Fruit fly (Drosophila melanogaster) whole organism, embryonic: ENCODE data around the gene E2f2.
A peak's percentile ranks its signal among the peaks of the same experiment; 100 is the strongest.

ENCODE experiments used
- Atf-2 ChIP-seq: fragments of 200-800 bp; sonication (Bioruptor generic); optimal IDR thresholded peaks from 2 replicates; lab custom pipeline; 2016; ENCODE audit warnings: missing biosample characterization, missing genetic modification characterization
- BEAF-32 ChIP-seq: fragments of 200-800 bp; sonication (Bioruptor generic); optimal IDR thresholded peaks from 3 replicates; lab custom pipeline; 2017; ENCODE audit warnings: missing biosample characterization, missing genetic modification characterization, mild to moderate bottlenecking, moderate library complexity, missing genetic modification reagents
- CG1024 ChIP-seq: fragments of 200-800 bp; sonication (Bioruptor generic); IDR thresholded peaks from 2 replicates; pipeline ENCODE4 v1.3.6; 2022; ENCODE audit warnings: missing biosample characterization, missing genetic modification characterization
- CG10462 ChIP-seq: fragments of 200-800 bp; sonication (Bioruptor generic); optimal IDR thresholded peaks from 2 replicates; lab custom pipeline; 2016; ENCODE audit warnings: missing biosample characterization, missing genetic modification characterization
- CG10543 ChIP-seq: fragments of 200-800 bp; sonication (Bioruptor generic); optimal IDR thresholded peaks from 3 replicates; lab custom pipeline; 2017; ENCODE audit warnings: missing biosample characterization, mild to moderate bottlenecking, missing genetic modification characterization, moderate library complexity
- CG11560 ChIP-seq: fragments of 200-800 bp; sonication (Bioruptor generic); IDR thresholded peaks from 3 replicates; pipeline ENCODE4 v1.3.6; 2022; ENCODE audit warnings: missing biosample characterization, missing genetic modification characterization
- CG12155 ChIP-seq: fragments of 200-800 bp; sonication (Bioruptor generic); optimal IDR thresholded peaks from 3 replicates; lab custom pipeline; 2016; ENCODE audit warnings: missing biosample characterization, missing genetic modification characterization
- CG12659 ChIP-seq: fragments of 200-800 bp; sonication (Bioruptor generic); optimal IDR thresholded peaks from 3 replicates; lab custom pipeline; 2017; ENCODE audit warnings: mild to moderate bottlenecking, missing biosample characterization, missing genetic modification reagents, missing genetic modification characterization
- CG12744 ChIP-seq: fragments of 200-800 bp; sonication (Bioruptor generic); optimal IDR thresholded peaks from 2 replicates; lab custom pipeline; 2016; ENCODE audit warnings: missing biosample characterization, missing genetic modification characterization
- CG12769 ChIP-seq: fragments of 200-800 bp; sonication (Bioruptor generic); optimal IDR thresholded peaks from 2 replicates; lab custom pipeline; 2019; ENCODE audit warnings: missing biosample characterization, mild to moderate bottlenecking, missing genetic modification characterization, moderate library complexity
- CG13123 ChIP-seq: fragments of 200-800 bp; sonication (Bioruptor generic); optimal IDR thresholded peaks from 2 replicates; lab custom pipeline; 2016; ENCODE audit warnings: missing biosample characterization, missing genetic modification characterization
- CG14050 ChIP-seq: fragments of 200-800 bp; sonication (Bioruptor generic); IDR thresholded peaks from 3 replicates; pipeline ENCODE4 v1.3.6; 2022; ENCODE audit warnings: missing biosample characterization, missing genetic modification characterization
- CG17385 ChIP-seq: fragments of 200-800 bp; sonication (Bioruptor generic); optimal IDR thresholded peaks from 3 replicates; lab custom pipeline; 2018; ENCODE audit warnings: missing biosample characterization, mild to moderate bottlenecking, missing genetic modification characterization
- CG30020 ChIP-seq: fragments of 200-800 bp; optimal IDR thresholded peaks from 2 replicates; lab custom pipeline; 2019; ENCODE audit warnings: missing biosample characterization, mild to moderate bottlenecking, missing genetic modification characterization, moderate library complexity
- CG3407 ChIP-seq: fragments of 200-800 bp; sonication (Bioruptor generic); optimal IDR thresholded peaks from 2 replicates; lab custom pipeline; 2018; ENCODE audit warnings: missing biosample characterization, mild to moderate bottlenecking, missing genetic modification characterization
- CG34376 ChIP-seq: fragments of 200-800 bp; sonication (Bioruptor generic); optimal IDR thresholded peaks from 2 replicates; lab custom pipeline; 2018; ENCODE audit warnings: missing biosample characterization, mild to moderate bottlenecking, missing genetic modification characterization
- CG4424 ChIP-seq: fragments of 200-800 bp; sonication (Bioruptor generic); optimal IDR thresholded peaks from 3 replicates; lab custom pipeline; 2016; ENCODE audit warnings: missing biosample characterization, missing genetic modification characterization
- CG6272 ChIP-seq: fragments of 200-800 bp; sonication (Bioruptor generic); IDR thresholded peaks from 2 replicates; pipeline ENCODE4 v1.3.6; 2022; ENCODE audit warnings: missing biosample characterization, missing genetic modification characterization
- CG6765 ChIP-seq: fragments of 200-800 bp; sonication (Bioruptor generic); optimal IDR thresholded peaks from 3 replicates; lab custom pipeline; 2017; ENCODE audit warnings: missing biosample characterization, mild to moderate bottlenecking, missing genetic modification characterization
- CG7357 ChIP-seq: fragments of 200-800 bp; sonication (Bioruptor generic); IDR thresholded peaks from 3 replicates; pipeline ENCODE4 v1.3.6; 2022; ENCODE audit warnings: missing biosample characterization, missing genetic modification characterization
- CG8359 ChIP-seq: fragments of 200-800 bp; sonication (Bioruptor generic); optimal IDR thresholded peaks from 2 replicates; lab custom pipeline; 2017; ENCODE audit warnings: missing biosample characterization, mild to moderate bottlenecking, missing genetic modification characterization, borderline replicate concordance
- CG9609 ChIP-seq: fragments of 200-800 bp; sonication (Bioruptor generic); optimal IDR thresholded peaks from 3 replicates; lab custom pipeline; 2016; ENCODE audit warnings: missing biosample characterization, missing genetic modification characterization
- CG9817 ChIP-seq: fragments of 200-800 bp; sonication (Bioruptor generic); optimal IDR thresholded peaks from 2 replicates; lab custom pipeline; 2018; ENCODE audit warnings: missing biosample characterization, mild to moderate bottlenecking, missing genetic modification characterization, moderate library complexity
- Camta ChIP-seq: fragments of 200-800 bp; sonication (Bioruptor generic); optimal IDR thresholded peaks from 2 replicates; lab custom pipeline; 2016; ENCODE audit warnings: missing biosample characterization, missing genetic modification characterization
- Doc2 ChIP-seq: fragments of 200-800 bp; sonication (Bioruptor generic); IDR thresholded peaks from 2 replicates; pipeline ENCODE4 v1.3.6; 2022; ENCODE audit warnings: missing biosample characterization, missing genetic modification characterization
- Gsc ChIP-seq: fragments of 200-800 bp; sonication (Bioruptor generic); IDR thresholded peaks from 2 replicates; pipeline ENCODE4 v1.3.6; 2022; ENCODE audit warnings: missing biosample characterization, missing genetic modification characterization
- Jarid2 ChIP-seq: fragments of 200-800 bp; sonication (Bioruptor generic); optimal IDR thresholded peaks from 3 replicates; lab custom pipeline; 2017; ENCODE audit warnings: mild to moderate bottlenecking, missing biosample characterization, missing genetic modification reagents, missing genetic modification characterization
- Med ChIP-seq: fragments of 200-800 bp; sonication (Bioruptor generic); peaks from one replicate; lab custom pipeline; 2016; ENCODE audit warnings: missing biosample characterization, missing genetic modification characterization, mild to moderate bottlenecking, inconsistent platforms, moderate library complexity
- NC2β ChIP-seq: fragments of 200-800 bp; sonication (Bioruptor generic); optimal IDR thresholded peaks from 2 replicates; lab custom pipeline; 2016; ENCODE audit warnings: missing biosample characterization, missing genetic modification characterization
- NFAT ChIP-seq: fragments of 200-800 bp; sonication (Bioruptor generic); IDR thresholded peaks from 2 replicates; pipeline ENCODE4 v1.3.6; 2022; ENCODE audit warnings: missing biosample characterization, missing genetic modification characterization
- Nf-YB ChIP-seq: fragments of 200-800 bp; sonication (Bioruptor generic); optimal IDR thresholded peaks from 3 replicates; lab custom pipeline; 2019; ENCODE audit warnings: missing biosample characterization, mild to moderate bottlenecking, missing genetic modification characterization, moderate library complexity
- Ravus ChIP-seq: fragments of 200-800 bp; sonication (Bioruptor generic); IDR thresholded peaks from 2 replicates; pipeline ENCODE4 v1.3.6; 2022; ENCODE audit warnings: missing biosample characterization, missing genetic modification characterization
- Ssrp ChIP-seq: fragments of 200-800 bp; sonication (Bioruptor generic); optimal IDR thresholded peaks from 2 replicates; lab custom pipeline; 2018; ENCODE audit warnings: missing biosample characterization, mild to moderate bottlenecking, missing genetic modification characterization, moderate library complexity
- bab2 ChIP-seq: fragments of 200-800 bp; sonication (Bioruptor generic); optimal IDR thresholded peaks from 2 replicates; lab custom pipeline; 2016; ENCODE audit warnings: missing biosample characterization, missing genetic modification characterization
- bsh ChIP-seq, 2 experiments: fragments of 200-800 bp; sonication (Bioruptor generic); optimal IDR thresholded peaks; 2 replicates each; lab custom pipeline; 2017 to 2018; ENCODE audit warnings: mild to moderate bottlenecking in 2 of 2, missing biosample characterization in 2 of 2, missing genetic modification characterization in 2 of 2, moderate library complexity in 1 of 2
- chn ChIP-seq: fragments of 200-800 bp; sonication (Bioruptor generic); optimal IDR thresholded peaks from 2 replicates; lab custom pipeline; 2016; ENCODE audit warnings: missing biosample characterization, missing genetic modification characterization
- crol ChIP-seq: fragments of 200-800 bp; sonication (Bioruptor generic); IDR thresholded peaks from 2 replicates; pipeline ENCODE4 v1.3.6; 2022; ENCODE audit warnings: missing biosample characterization, missing genetic modification characterization
- dati ChIP-seq: fragments of 200-800 bp; sonication (Bioruptor generic); IDR thresholded peaks from 2 replicates; pipeline ENCODE4 v1.3.6; 2022; ENCODE audit warnings: missing biosample characterization, missing genetic modification characterization
- h ChIP-seq: fragments of >200 bp; optimal IDR thresholded peaks from 2 replicates; lab custom pipeline; 2017
- hbn ChIP-seq: fragments of 200-800 bp; sonication (Bioruptor generic); IDR thresholded peaks from 2 replicates; pipeline ENCODE4 v1.3.6; 2022; ENCODE audit warnings: missing biosample characterization, missing genetic modification characterization; ENCODE audit not compliant: partially characterized antibody
- lbe ChIP-seq: fragments of 200-800 bp; sonication (Bioruptor generic); optimal IDR thresholded peaks from 2 replicates; lab custom pipeline; 2016; ENCODE audit warnings: missing biosample characterization, mild to moderate bottlenecking, missing genetic modification characterization
- pros ChIP-seq: fragments of 200-800 bp; sonication (Bioruptor generic); optimal IDR thresholded peaks from 3 replicates; lab custom pipeline; 2019; ENCODE audit warnings: missing biosample characterization, mild to moderate bottlenecking, missing genetic modification characterization, moderate library complexity
- sens-2 ChIP-seq: fragments of 200-800 bp; sonication (Bioruptor generic); IDR thresholded peaks from 2 replicates; pipeline ENCODE4 v1.3.6; 2022; ENCODE audit warnings: missing biosample characterization, missing genetic modification characterization
- sna ChIP-seq: fragments of 200-800 bp; sonication (Bioruptor generic); IDR thresholded peaks from 2 replicates; pipeline ENCODE4 v1.3.6; 2022; ENCODE audit warnings: missing biosample characterization, missing genetic modification characterization; ENCODE audit not compliant: partially characterized antibody
- sob ChIP-seq: fragments of 200-800 bp; sonication (Bioruptor generic); IDR thresholded peaks from 2 replicates; pipeline ENCODE4 v1.3.6; 2022; ENCODE audit warnings: missing biosample characterization, missing genetic modification characterization
- tin ChIP-seq: fragments of 200-800 bp; sonication (Bioruptor generic); optimal IDR thresholded peaks from 3 replicates; lab custom pipeline; 2016; ENCODE audit warnings: missing biosample characterization, missing genetic modification characterization
- tna ChIP-seq: fragments of 200-800 bp; sonication (Bioruptor generic); IDR thresholded peaks from 2 replicates; pipeline ENCODE4 v1.3.6; 2022; ENCODE audit warnings: missing biosample characterization, missing genetic modification characterization; ENCODE audit not compliant: partially characterized antibody
- tx ChIP-seq: fragments of 200-800 bp; sonication (Bioruptor generic); optimal IDR thresholded peaks from 2 replicates; lab custom pipeline; 2016; ENCODE audit warnings: missing biosample characterization, missing genetic modification characterization
- zen2 ChIP-seq: fragments of 200-800 bp; sonication (Bioruptor generic); IDR thresholded peaks from 3 replicates; pipeline ENCODE4 v1.3.6; 2022; ENCODE audit warnings: missing biosample characterization, missing genetic modification characterization; ENCODE audit not compliant: partially characterized antibody

Gene E2f2

dm6 chr2L:21168295-21169159, 12.0 kb upstream of the E2f2 start, which contains the start of the genes mAcon1, CG43345 and CG43346 (continued):
- peak; percentile 24 for TF ChIP-seq CG8359
- peak; percentile 89 for TF ChIP-seq CG34376
- peak; percentile 69 for TF ChIP-seq lbe (GFP tag; lab: Kevin White, UChicago)
- no peak for TF ChIP-seq zen2 (GFP tag; lab: Robert Waterston, UW)
- peak; percentile 19 to 59 for TF ChIP-seq bsh (GFP tag; optimal IDR thresholded peaks at IDR 0.05; lab: Kevin White, UChicago)
- peak; percentile 87 for TF ChIP-seq CG9609
- TF ChIP-seq bab2, result peak; percentile 85
- peak; percentile 86 for TF ChIP-seq chn (GFP tag; lab: Kevin White, UChicago)
- peak; percentile 84 for TF ChIP-seq Atf-2 (GFP tag; lab: Kevin White, UChicago)
- TF ChIP-seq CG9817 (tag; lab: Kevin White, UChicago), result peak; percentile 79
- TF ChIP-seq Gsc, result 0 out of 2 replicates have a peak, but pooled peaks have one; percentile 8
- TF ChIP-seq CG3407 (GFP tag; lab: Kevin White, UChicago), result no peak
- peak; percentile 48 for TF ChIP-seq BEAF-32 (GFP tag; lab: Kevin White, UChicago)
- TF ChIP-seq tx (GFP tag; lab: Kevin White, UChicago), result peak; percentile 83
- peak; percentile 80 for TF ChIP-seq CG4424 (GFP tag; lab: Kevin White, UChicago)
- peak; percentile 80 for TF ChIP-seq NC2β (GFP tag; lab: Kevin White, UChicago)
- peak; percentile 75 for TF ChIP-seq Camta (GFP tag; lab: Kevin White, UChicago)
- peak; percentile 55; the same call in 1 of the 3 replicates for TF ChIP-seq CG11560 (tag; lab: Robert Waterston, UW)
- TF ChIP-seq CG6765 (GFP tag; lab: Kevin White, UChicago), result peak; percentile 27
- TF ChIP-seq hbn, result no peak
- TF ChIP-seq sob (GFP tag; lab: Robert Waterston, UW), result peak; percentile 78
- TF ChIP-seq pros, result no peak
- TF ChIP-seq Jarid2 (GFP tag; lab: Kevin White, UChicago), result no peak
- peak; percentile 47 for TF ChIP-seq Nf-YB (GFP tag; lab: Kevin White, UChicago)
- peak; percentile 40 for TF ChIP-seq CG10462 (GFP tag; lab: Kevin White, UChicago)
- peak; percentile 69 for TF ChIP-seq CG30020 (tag; lab: Kevin White, UChicago)
- TF ChIP-seq Med (GFP tag; lab: Kevin White, UChicago), result peak; percentile 98
- TF ChIP-seq dati (GFP tag; lab: Robert Waterston, UW), result no peak
- TF ChIP-seq CG12744 (GFP tag; lab: Kevin White, UChicago), result peak; percentile 70
- peak; percentile 84 for TF ChIP-seq CG12155 (GFP tag; lab: Kevin White, UChicago)
- peak; percentile 80 for TF ChIP-seq tin (GFP tag; lab: Kevin White, UChicago)
- no peak for TF ChIP-seq NFAT (GFP tag; lab: Robert Waterston, UW)
- TF ChIP-seq Doc2 (GFP tag; lab: Robert Waterston, UW), result no peak
- TF ChIP-seq crol (GFP tag; lab: Robert Waterston, UW), result no peak
- TF ChIP-seq CG12659 (GFP tag; lab: Kevin White, UChicago), result peak; percentile 90
- TF ChIP-seq sna (GFP tag; lab: Robert Waterston, UW), result no peak
- no peak for TF ChIP-seq sens-2 (GFP tag; lab: Robert Waterston, UW)
- peak; percentile 60 for TF ChIP-seq CG6272 (GFP tag; lab: Robert Waterston, UW)
- peak; percentile 75 for TF ChIP-seq CG17385 (GFP tag; lab: Kevin White, UChicago)
- TF ChIP-seq tna (GFP tag; lab: Robert Waterston, UW), result no peak
- no peak for TF ChIP-seq CG1024 (GFP tag; lab: Robert Waterston, UW)
- TF ChIP-seq CG14050, result peak; percentile 27; the same call in 2 of the 3 replicates
- no peak for TF ChIP-seq Ravus (GFP tag; lab: Robert Waterston, UW)
- no peak for TF ChIP-seq h (lab: Kevin White, UChicago)
- peak; percentile 50 for TF ChIP-seq CG13123 (GFP tag; lab: Kevin White, UChicago)
- TF ChIP-seq CG10543, result peak; percentile 92
- no peak for TF ChIP-seq CG12769 (tag; lab: Kevin White, UChicago)
- TF ChIP-seq Ssrp, result peak; percentile 70
- peak; percentile 59; the same call in 1 of the 3 replicates for TF ChIP-seq CG7357 (GFP tag; lab: Robert Waterston, UW)
